Worm (Caenorhabditis elegans): ENCODE data around the gene C55B6.1.

DNA sequence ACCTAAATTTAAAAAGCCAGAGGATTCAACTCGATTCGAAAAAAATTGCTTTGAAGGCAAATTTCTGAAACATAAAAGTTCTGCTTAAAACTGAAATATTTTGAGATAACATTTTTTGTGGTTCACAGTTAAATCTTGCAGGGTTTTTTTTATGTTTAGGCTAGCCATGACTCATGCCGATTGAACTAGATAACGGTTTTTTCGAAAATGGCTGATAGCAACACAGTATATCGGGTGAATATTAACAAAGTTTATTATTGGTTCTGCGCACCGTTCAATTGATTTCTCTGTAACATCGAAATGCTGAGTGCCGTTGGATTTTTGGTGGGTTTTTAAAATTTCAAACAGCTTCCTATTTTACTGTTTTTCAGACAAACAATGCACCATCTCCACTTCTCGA lies 22.8 kb upstream of the C55B6.1 start, which contains the start of gene F43E12.1:
- TF ChIP-seq egl-13 (tag; optimal IDR thresholded peaks at IDR 0.05), result no peak
- TF ChIP-seq unc-130 (tag; optimal IDR thresholded peaks at IDR 0.05), result no peak
- TF ChIP-seq unc-62 (GFP tag; optimal IDR thresholded peaks at IDR 0.05), result no peak
- TF ChIP-seq nhr-20 (tag; optimal IDR thresholded peaks at IDR 0.05), result no peak
- TF ChIP-seq snu-23 (GFP tag; optimal IDR thresholded peaks at IDR 0.05), result no peak
- TF ChIP-seq aly-2 (tag; optimal IDR thresholded peaks at IDR 0.05), result no peak
- no peak for TF ChIP-seq zip-4 (GFP tag; optimal IDR thresholded peaks at IDR 0.05)
- TF ChIP-seq pqm-1 (tag; optimal IDR thresholded peaks at IDR 0.05), result no peak
- TF ChIP-seq pag-3 (tag; optimal IDR thresholded peaks at IDR 0.05; ENCODE audit: borderline replicate concordance, insufficient read depth), result no peak
- no peak for TF ChIP-seq skn-1 (tag; optimal IDR thresholded peaks at IDR 0.05)
- no peak for TF ChIP-seq sptf-1 (tag; optimal IDR thresholded peaks at IDR 0.05)
- TF ChIP-seq C34B4.2 (tag; optimal IDR thresholded peaks at IDR 0.05), result no peak
- no peak for TF ChIP-seq lsy-2 (tag; optimal IDR thresholded peaks at IDR 0.05)
